Worm (Caenorhabditis elegans) whole organism, young adult: ENCODE results near the gene fbxb-74.

ENCODE experiments used
- B0261.1 ChIP-seq: sonication (generic microtip); optimal IDR thresholded peaks from 2 replicates; lab custom pipeline; 2016; ENCODE audit warnings: mild to moderate bottlenecking, missing genetic modification characterization, moderate library complexity, missing compliant biosample characterization
- B0336.3 ChIP-seq: fragments of 200-800 bp; sonication (Bioruptor generic); IDR thresholded peaks from 2 replicates; pipeline ENCODE4 v1.3.6; 2022; ENCODE audit warnings: missing genetic modification characterization, missing compliant biosample characterization
- C17E4.6 ChIP-seq: fragments of 200-800 bp; sonication (Bioruptor generic); IDR thresholded peaks from 2 replicates; pipeline ENCODE4 v1.3.6; 2022; ENCODE audit warnings: missing genetic modification reagents, missing genetic modification characterization, missing compliant biosample characterization
- D2030.7 ChIP-seq: fragments of 200-800 bp; sonication (Bioruptor generic); IDR thresholded peaks from 2 replicates; pipeline ENCODE4 v1.3.6; 2022; ENCODE audit warnings: missing genetic modification reagents, missing genetic modification characterization, missing compliant biosample characterization
- F37B4.10 ChIP-seq: fragments of 200-800 bp; sonication (Bioruptor generic); IDR thresholded peaks from 2 replicates; pipeline ENCODE4 v1.3.6; 2022; ENCODE audit warnings: missing genetic modification characterization, missing compliant biosample characterization
- F39B2.1 ChIP-seq: fragments of 200-800 bp; sonication (Bioruptor generic); IDR thresholded peaks from 2 replicates; pipeline ENCODE4 v1.3.6; 2022; ENCODE audit warnings: missing genetic modification reagents, missing genetic modification characterization, missing compliant biosample characterization
- F49E8.2 ChIP-seq: sonication (generic microtip); optimal IDR thresholded peaks from 3 replicates; lab custom pipeline; 2017; ENCODE audit warnings: missing genetic modification characterization, mild to moderate bottlenecking, missing compliant biosample characterization, antibody characterized with exemption, moderate library complexity; ENCODE audit not compliant: insufficient read depth
- F52B5.7 ChIP-seq: sonication (generic microtip); optimal IDR thresholded peaks from 2 replicates; lab custom pipeline; 2016; ENCODE audit warnings: mild to moderate bottlenecking, missing genetic modification characterization, missing compliant biosample characterization
- K11D2.4 ChIP-seq: fragments of 200-800 bp; sonication (Bioruptor generic); IDR thresholded peaks from 2 replicates; pipeline ENCODE4 v1.3.6; 2022; ENCODE audit warnings: missing genetic modification reagents, missing genetic modification characterization, missing compliant biosample characterization
- K12H6.12 ChIP-seq: fragments of 200-800 bp; sonication (Bioruptor generic); optimal IDR thresholded peaks from 2 replicates; lab custom pipeline; 2018; ENCODE audit warnings: mild to moderate bottlenecking, missing genetic modification characterization, missing compliant biosample characterization
- T07F8.4 ChIP-seq: sonication (generic microtip); optimal IDR thresholded peaks from 2 replicates; lab custom pipeline; 2016; ENCODE audit warnings: mild to moderate bottlenecking, missing genetic modification characterization, moderate library complexity, missing compliant biosample characterization
- T26A5.8 ChIP-seq: sonication (generic microtip); optimal IDR thresholded peaks from 2 replicates; lab custom pipeline; 2016; ENCODE audit warnings: missing genetic modification characterization, missing compliant biosample characterization
- Y53G8AR.9 ChIP-seq: fragments of 200-800 bp; sonication (Bioruptor generic); conservative IDR thresholded peaks from 2 replicates; pipeline ENCODE4 v1.3.6; 2022; ENCODE audit warnings: missing genetic modification reagents, missing genetic modification characterization, missing compliant biosample characterization
- Y95B8A.8 ChIP-seq: fragments of 200-800 bp; sonication (Bioruptor generic); IDR thresholded peaks from 2 replicates; pipeline ENCODE4 v1.3.6; 2022; ENCODE audit warnings: missing genetic modification reagents, missing genetic modification characterization, missing compliant biosample characterization
- ZK185.1 ChIP-seq: sonication (generic microtip); optimal IDR thresholded peaks from 2 replicates; lab custom pipeline; 2016; ENCODE audit warnings: mild to moderate bottlenecking, missing genetic modification characterization, missing compliant biosample characterization; ENCODE audit not compliant: poor library complexity, severe bottlenecking
- ama-1 ChIP-seq, 3 experiments: fragments of 150-350 bp in 1 of 3; sonication (generic microtip) in 2 of 3; optimal IDR thresholded peaks; 2 replicates each; lab custom pipeline; 2014 to 2018; ENCODE audit warnings: missing biosample characterization in 2 of 3, missing genetic modification characterization in 2 of 3, missing genetic modification reagents in 2 of 3
- aptf-2 ChIP-seq: fragments of 200-800 bp; sonication (Bioruptor generic); conservative IDR thresholded peaks from 2 replicates; pipeline ENCODE4 v1.3.6; 2022; ENCODE audit warnings: missing genetic modification reagents, missing genetic modification characterization, missing compliant biosample characterization
- atf-7 ChIP-seq: sonication (generic microtip); optimal IDR thresholded peaks from 2 replicates; lab custom pipeline; 2017; ENCODE audit warnings: mild to moderate bottlenecking, missing genetic modification characterization, missing compliant biosample characterization
- attf-3 ChIP-seq: fragments of 200-800 bp; sonication (Bioruptor generic); conservative IDR thresholded peaks from 2 replicates; pipeline ENCODE4 v1.3.6; 2022; ENCODE audit warnings: missing genetic modification reagents, missing genetic modification characterization, missing compliant biosample characterization
- cebp-1 ChIP-seq, 2 experiments: fragments of 200-800 bp in 1 of 2; sonication (Bioruptor generic) in 1 of 2; sonication (generic microtip) in 1 of 2; IDR thresholded peaks in 1 of 2; optimal IDR thresholded peaks in 1 of 2; 2 replicates each; pipeline versions ENCODE4 v1.3.6 to Lab custom; 2017 to 2022; ENCODE audit warnings: missing compliant biosample characterization in 2 of 2, missing genetic modification characterization in 2 of 2, mild to moderate bottlenecking in 1 of 2, missing genetic modification reagents in 1 of 2, moderate library complexity in 1 of 2
- ceh-58 ChIP-seq: fragments of 200-800 bp; sonication (Bioruptor generic); IDR thresholded peaks from 2 replicates; pipeline ENCODE4 v1.3.6; 2022; ENCODE audit warnings: missing genetic modification characterization, missing compliant biosample characterization
- ceh-91 ChIP-seq: fragments of 200-800 bp; sonication (Bioruptor generic); IDR thresholded peaks from 2 replicates; pipeline ENCODE4 v1.3.6; 2022; ENCODE audit warnings: missing genetic modification reagents, missing genetic modification characterization, missing compliant biosample characterization
- die-1 ChIP-seq: sonication (generic microtip); optimal IDR thresholded peaks from 2 replicates; lab custom pipeline; 2016; ENCODE audit warnings: missing genotype, mild to moderate bottlenecking, missing genetic modification characterization, missing compliant biosample characterization
- dpff-1 ChIP-seq: sonication (generic microtip); optimal IDR thresholded peaks from 2 replicates; lab custom pipeline; 2017; ENCODE audit warnings: mild to moderate bottlenecking, missing genetic modification characterization, missing compliant biosample characterization
- efl-1 ChIP-seq: fragments of 150-350 bp; optimal IDR thresholded peaks from 2 replicates; lab custom pipeline; 2014; ENCODE audit warnings: missing biosample characterization, missing genetic modification reagents, missing genetic modification characterization
- ets-4 ChIP-seq: fragments of 200-800 bp; sonication (Bioruptor generic); optimal IDR thresholded peaks from 2 replicates; lab custom pipeline; 2018; ENCODE audit warnings: mild to moderate bottlenecking, missing genetic modification characterization, missing compliant biosample characterization
- fkh-3 ChIP-seq: sonication (generic microtip); optimal IDR thresholded peaks from 2 replicates; lab custom pipeline; 2016; ENCODE audit warnings: mild to moderate bottlenecking, missing genetic modification characterization, missing compliant biosample characterization
- gei-17 ChIP-seq: fragments of 200-800 bp; sonication (Bioruptor generic); optimal IDR thresholded peaks from 2 replicates; lab custom pipeline; 2018; ENCODE audit warnings: mild to moderate bottlenecking, missing genetic modification characterization, missing compliant biosample characterization
- hmg-1.2 ChIP-seq: fragments of 200-800 bp; sonication (Bioruptor generic); IDR thresholded peaks from 2 replicates; pipeline ENCODE4 v1.3.6; 2022; ENCODE audit warnings: missing genetic modification reagents, missing genetic modification characterization, missing compliant biosample characterization
- lag-1 ChIP-seq: fragments of 200-800 bp; sonication (Bioruptor generic); IDR thresholded peaks from 2 replicates; pipeline ENCODE4 v1.3.6; 2022; ENCODE audit warnings: missing genetic modification reagents, missing genetic modification characterization, missing compliant biosample characterization
- lin-54 ChIP-seq: fragments of 200-800 bp; sonication (Bioruptor generic); optimal IDR thresholded peaks from 2 replicates; lab custom pipeline; 2018; ENCODE audit warnings: mild to moderate bottlenecking, missing genetic modification characterization, missing compliant biosample characterization
- madf-10 ChIP-seq: sonication (generic microtip); optimal IDR thresholded peaks from 2 replicates; lab custom pipeline; 2016; ENCODE audit warnings: mild to moderate bottlenecking, missing genetic modification characterization, missing compliant biosample characterization
- madf-3 ChIP-seq: fragments of 200-800 bp; sonication (Bioruptor generic); IDR thresholded peaks from 2 replicates; pipeline ENCODE4 v1.3.6; 2022; ENCODE audit warnings: missing genetic modification reagents, missing genetic modification characterization, missing compliant biosample characterization
- madf-6 ChIP-seq: fragments of 200-800 bp; sonication (Bioruptor generic); IDR thresholded peaks from 2 replicates; pipeline ENCODE4 v1.3.6; 2022; ENCODE audit warnings: missing genetic modification reagents, missing genetic modification characterization, missing compliant biosample characterization
- madf-8 ChIP-seq: fragments of 200-800 bp; sonication (Bioruptor generic); conservative IDR thresholded peaks from 2 replicates; pipeline ENCODE4 v1.3.6; 2022; ENCODE audit warnings: missing genetic modification reagents, missing genetic modification characterization, missing compliant biosample characterization
- mes-4 ChIP-seq: sonication (generic microtip); optimal IDR thresholded peaks from 2 replicates; lab custom pipeline; 2016; ENCODE audit warnings: missing genotype, missing genetic modification characterization, missing compliant biosample characterization
- nfyb-1 ChIP-seq: fragments of 200-800 bp; sonication (Bioruptor generic); IDR thresholded peaks from 2 replicates; pipeline ENCODE4 v1.3.6; 2022; ENCODE audit warnings: missing genetic modification reagents, missing genetic modification characterization, missing compliant biosample characterization
- pha-4 ChIP-seq: fragments of 150-350 bp; sonication (generic microtip); optimal IDR thresholded peaks from 2 replicates; lab custom pipeline; 2014; ENCODE audit warnings: missing biosample characterization, missing genetic modification reagents, missing genetic modification characterization
- rpc-1 ChIP-seq, 2 experiments: fragments of 150-350 bp in 1 of 2; sonication (generic microtip) in 1 of 2; optimal IDR thresholded peaks; 2 replicates each; lab custom pipeline; 2014 to 2018; ENCODE audit warnings: missing biosample characterization in 1 of 2, missing genetic modification characterization in 1 of 2, missing genetic modification reagents in 1 of 2, missing genotype in 1 of 2
- sdz-38 ChIP-seq: sonication (generic microtip); optimal IDR thresholded peaks from 2 replicates; lab custom pipeline; 2016; ENCODE audit warnings: missing genotype, missing genetic modification characterization, missing compliant biosample characterization
- snpc-1.3 ChIP-seq: sonication (generic microtip); optimal IDR thresholded peaks from 2 replicates; lab custom pipeline; 2017; ENCODE audit warnings: missing genetic modification characterization, mild to moderate bottlenecking, missing compliant biosample characterization, antibody characterized with exemption, moderate library complexity, missing genotype, missing genetic modification reagents; ENCODE audit not compliant: insufficient read depth
- snpc-3.4 ChIP-seq: sonication (generic microtip); optimal IDR thresholded peaks from 2 replicates; lab custom pipeline; 2017; ENCODE audit warnings: missing genetic modification characterization, mild to moderate bottlenecking, missing compliant biosample characterization, antibody characterized with exemption, moderate library complexity, missing genotype, missing genetic modification reagents
- tbp1 ChIP-seq: fragments of 200-800 bp; sonication (Bioruptor generic); optimal IDR thresholded peaks from 2 replicates; lab custom pipeline; 2018; ENCODE audit warnings: mild to moderate bottlenecking, missing genetic modification characterization, missing compliant biosample characterization
- tbx-9 ChIP-seq: sonication (generic microtip); optimal IDR thresholded peaks from 2 replicates; lab custom pipeline; 2016; ENCODE audit warnings: borderline replicate concordance, missing genetic modification characterization, inconsistent platforms, missing compliant biosample characterization
- tlf-1 ChIP-seq: fragments of 200-800 bp; sonication (Bioruptor generic); optimal IDR thresholded peaks from 2 replicates; lab custom pipeline; 2018; ENCODE audit warnings: mild to moderate bottlenecking, missing genetic modification characterization, missing compliant biosample characterization
- unc-130 ChIP-seq: sonication (generic microtip); optimal IDR thresholded peaks from 2 replicates; lab custom pipeline; 2016; ENCODE audit warnings: missing genetic modification reagents, missing genetic modification characterization, missing compliant biosample characterization
- xnd-1 ChIP-seq: sonication (generic microtip); optimal IDR thresholded peaks from 2 replicates; lab custom pipeline; 2016; ENCODE audit warnings: missing genotype, missing genetic modification reagents, missing genetic modification characterization, missing compliant biosample characterization
- zfh-2 ChIP-seq: fragments of 200-800 bp; sonication (Bioruptor generic); conservative IDR thresholded peaks from 2 replicates; pipeline ENCODE4 v1.3.6; 2022; ENCODE audit warnings: missing genetic modification reagents, missing genetic modification characterization, missing compliant biosample characterization

Gene fbxb-74

DNA sequence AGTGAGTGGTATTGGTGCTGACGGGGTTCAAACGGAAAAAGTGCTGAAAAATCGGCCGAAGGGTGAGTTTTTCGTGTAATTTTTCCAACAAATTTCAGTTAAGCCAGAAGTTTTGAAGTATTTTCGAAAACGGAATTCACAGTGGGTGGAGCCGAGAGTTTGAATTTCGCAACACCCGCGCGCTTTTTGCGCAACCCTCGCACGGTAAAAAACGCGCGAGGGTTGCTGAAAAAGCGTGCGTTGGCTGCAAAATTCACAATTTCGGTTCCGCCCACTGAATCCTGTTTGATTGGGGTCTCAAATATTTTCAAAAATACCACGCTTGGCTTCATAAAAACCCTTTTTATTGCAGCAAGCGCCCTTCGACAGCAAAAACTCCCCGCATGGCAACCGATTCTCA lies 8.3 kb upstream of the fbxb-74 start (continued):
- TF ChIP-seq pha-4 (tag; lab: Kevin White, UChicago) (no peak), F37B4.10 (no peak), unc-130 (no peak), xnd-1 (tag; lab: Kevin White, UChicago) (no peak), snpc-3.4 (no peak), cebp-1 (GFP tag; IDR thresholded peaks at IDR 0.05; lab: Robert Waterston, UW) (no peak), cebp-1 (tag; optimal IDR thresholded peaks at IDR 0.05; lab: Kevin White, UChicago) (peak; percentile 91), madf-6 (GFP tag; lab: Robert Waterston, UW) (peak; percentile 67), dpff-1 (tag; lab: Kevin White, UChicago) (no peak), tlf-1 (GFP tag; lab: Kevin White, UChicago) (no peak), ceh-58 (GFP tag; lab: Robert Waterston, UW) (no peak), F49E8.2 (tag; lab: Kevin White, UChicago) (peak; percentile 53), zfh-2 (GFP tag; lab: Robert Waterston, UW) (0 out of 2 replicates have a peak, but pooled peaks have one; percentile 13), die-1 (tag; lab: Kevin White, UChicago) (no peak), sdz-38 (tag; lab: Kevin White, UChicago) (no peak), ets-4 (GFP tag; lab: Kevin White, UChicago) (no peak), ceh-91 (GFP tag; lab: Robert Waterston, UW) (0 out of 2 replicates have a peak, but pooled peaks have one; percentile 35), fkh-3 (tag; lab: Kevin White, UChicago) (no peak), madf-3 (GFP tag; lab: Robert Waterston, UW) (no peak), T26A5.8 (tag; lab: Kevin White, UChicago) (no peak), ZK185.1 (tag; lab: Kevin White, UChicago) (no peak), tbp1 (GFP tag; lab: Kevin White, UChicago) (no peak), attf-3 (GFP tag; lab: Robert Waterston, UW) (no peak), K11D2.4 (no peak), K12H6.12 (tag; lab: Kevin White, UChicago) (no peak), D2030.7 (GFP tag; lab: Robert Waterston, UW) (peak; percentile 44), mes-4 (tag; lab: Kevin White, UChicago) (no peak), rpc-1 (optimal IDR thresholded peaks at IDR 0.05; lab: Kevin White, UChicago) (peak; percentile 19), rpc-1 (tag; optimal IDR thresholded peaks at IDR 0.05; lab: Kevin White, UChicago) (no peak), C17E4.6 (GFP tag; lab: Robert Waterston, UW) (no peak), lag-1 (no peak), B0336.3 (GFP tag; lab: Robert Waterston, UW) (no peak; the same call in 1 of the 2 replicates), snpc-1.3 (no peak), atf-7 (tag; lab: Kevin White, UChicago) (no peak), B0261.1 (tag; lab: Kevin White, UChicago) (no peak), lin-54 (GFP tag; lab: Kevin White, UChicago) (peak; percentile 54), madf-8 (GFP tag; lab: Robert Waterston, UW) (no peak), F52B5.7 (tag; lab: Kevin White, UChicago) (no peak), T07F8.4 (tag; lab: Kevin White, UChicago) (no peak), ama-1 (optimal IDR thresholded peaks at IDR 0.05; lab: Kevin White, UChicago) (no peak), ama-1 (GFP tag; optimal IDR thresholded peaks at IDR 0.05; lab: Kevin White, UChicago) (no peak), efl-1 (GFP tag; lab: Kevin White, UChicago) (no peak), Y95B8A.8 (no peak), hmg-1.2 (GFP tag; lab: Robert Waterston, UW) (no peak), aptf-2 (GFP tag; lab: Robert Waterston, UW) (no peak), gei-17 (no peak), F39B2.1 (GFP tag; lab: Robert Waterston, UW) (0 out of 2 replicates have a peak, but pooled peaks have one; percentile 12), madf-10 (tag; lab: Kevin White, UChicago) (no peak), Y53G8AR.9 (GFP tag; lab: Robert Waterston, UW) (no peak), tbx-9 (tag; lab: Kevin White, UChicago) (no peak), nfyb-1 (GFP tag; lab: Robert Waterston, UW) (no peak)
